Worm (Caenorhabditis elegans): ENCODE data around the gene Y47D7A.2.

Y47D7A.2 gene

ce11 chrV:4387916-4388315, 32.2 kb upstream of the Y47D7A.2 start:
- no peak for TF ChIP-seq lsy-2 (tag; optimal IDR thresholded peaks at IDR 0.05)
- TF ChIP-seq snu-23 (GFP tag; optimal IDR thresholded peaks at IDR 0.05) = no peak
- no peak for TF ChIP-seq irx-1 (tag; optimal IDR thresholded peaks at IDR 0.05)
- TF ChIP-seq pqm-1 (tag; optimal IDR thresholded peaks at IDR 0.05) = no peak
- TF ChIP-seq aly-2 (tag; optimal IDR thresholded peaks at IDR 0.05) = no peak
- TF ChIP-seq dsc-1 (tag; optimal IDR thresholded peaks at IDR 0.05) = no peak
- no peak for TF ChIP-seq mab-9 (GFP tag; IDR thresholded peaks at IDR 0.05)
- TF ChIP-seq nhr-12 (tag; optimal IDR thresholded peaks at IDR 0.05) = no peak
- no peak for TF ChIP-seq hlh-17 (GFP tag; optimal IDR thresholded peaks at IDR 0.05; ENCODE audit: borderline replicate concordance)
- TF ChIP-seq vab-15 (tag; optimal IDR thresholded peaks at IDR 0.05) = no peak
- no peak for TF ChIP-seq rnt-1 (tag; optimal IDR thresholded peaks at IDR 0.05)
- no peak for TF ChIP-seq mdl-1 (tag; optimal IDR thresholded peaks at IDR 0.05)
- TF ChIP-seq tlp-1 (tag; optimal IDR thresholded peaks at IDR 0.05) = no peak
- no peak for TF ChIP-seq nhr-77 (tag; optimal IDR thresholded peaks at IDR 0.05)
- TF ChIP-seq aha-1 (tag; optimal IDR thresholded peaks at IDR 0.05) = no peak
- no peak for TF ChIP-seq sox-4 (tag; optimal IDR thresholded peaks at IDR 0.05)

- TF ChIP-seq sox-4 (tag; optimal IDR thresholded peaks at IDR 0.05) = no peak
Measured at ce11 chrV:4396257-4396656, 23.8 kb upstream of the Y47D7A.2 start, which contains the start of gene F13A2.3. F13A2.3 (minus strand) TSS chrV:4396357.

ce11 chrV:4398127-4398526, 21.9 kb upstream of the Y47D7A.2 start:
- TF ChIP-seq efl-1 (optimal IDR thresholded peaks at IDR 0.05) = no peak
- TF ChIP-seq efl-1 (GFP tag; optimal IDR thresholded peaks at IDR 0.05 in 1 of 2) = peak in 1 of 2 experiments; percentile 50
- no peak for TF ChIP-seq nhr-84 (tag; optimal IDR thresholded peaks at IDR 0.05)

ce11 chrV:4398884-4399283, 21.2 kb upstream of the Y47D7A.2 start:
- TF ChIP-seq nhr-90 (tag; optimal IDR thresholded peaks at IDR 0.05; ENCODE audit: poor library complexity) (no peak), mef-2 (tag; optimal IDR thresholded peaks at IDR 0.05) (no peak), efl-1 (optimal IDR thresholded peaks at IDR 0.05) (no peak), efl-1 (GFP tag; optimal IDR thresholded peaks at IDR 0.05 in 1 of 2) (peak in 1 of 2 experiments; percentile 38), unc-98 (GFP tag; IDR thresholded peaks at IDR 0.05) (no peak), dsc-1 (tag; optimal IDR thresholded peaks at IDR 0.05) (no peak)

- no peak for TF ChIP-seq ceh-88 (GFP tag; IDR thresholded peaks at IDR 0.05)
- TF ChIP-seq F16B12.6 (tag; optimal IDR thresholded peaks at IDR 0.05) = no peak
- no peak for TF ChIP-seq pag-3 (tag; optimal IDR thresholded peaks at IDR 0.05; ENCODE audit: borderline replicate concordance, insufficient read depth)
- no peak for TF ChIP-seq lsy-2 (tag; optimal IDR thresholded peaks at IDR 0.05)
- TF ChIP-seq egl-13 (tag; optimal IDR thresholded peaks at IDR 0.05) = no peak
- no peak for TF ChIP-seq lin-35 (GFP tag; optimal IDR thresholded peaks at IDR 0.05)
- TF ChIP-seq skn-1 (tag; optimal IDR thresholded peaks at IDR 0.05) = no peak
- no peak for TF ChIP-seq nhr-85 (tag)
- TF ChIP-seq aly-2 (tag; optimal IDR thresholded peaks at IDR 0.05) = no peak
- no peak for TF ChIP-seq unc-62 (GFP tag; optimal IDR thresholded peaks at IDR 0.05)
- TF ChIP-seq C16A3.4 (tag; optimal IDR thresholded peaks at IDR 0.05) = no peak
- no peak for TF ChIP-seq lir-3 (tag; optimal IDR thresholded peaks at IDR 0.05; ENCODE audit: poor library complexity)
- no peak for TF ChIP-seq nhr-28 (tag; optimal IDR thresholded peaks at IDR 0.05)
- TF ChIP-seq C04F5.9 (tag; optimal IDR thresholded peaks at IDR 0.05) = no peak
Measured at ce11 chrV:4400118-4400517, 20.0 kb upstream of the Y47D7A.2 start, which contains the start of gene F13A2.4. F13A2.4 (minus strand) TSS chrV:4400218.

- TF ChIP-seq nhr-47 (tag; optimal IDR thresholded peaks at IDR 0.05) (no peak), sox-4 (tag; optimal IDR thresholded peaks at IDR 0.05) (no peak), pqm-1 (tag; optimal IDR thresholded peaks at IDR 0.05) (no peak), nhr-19 (GFP tag; conservative IDR thresholded peaks at IDR 0.05) (no peak), xbp-1 (tag; optimal IDR thresholded peaks at IDR 0.05) (no peak), unc-130 (tag; optimal IDR thresholded peaks at IDR 0.05) (no peak), unc-62 (GFP tag; optimal IDR thresholded peaks at IDR 0.05) (no peak), egl-27 (tag; optimal IDR thresholded peaks at IDR 0.05) (no peak), skn-1 (tag; optimal IDR thresholded peaks at IDR 0.05) (no peak), hpl-2 (GFP tag; optimal IDR thresholded peaks at IDR 0.05) (no peak), pag-3 (tag; optimal IDR thresholded peaks at IDR 0.05; ENCODE audit: borderline replicate concordance, insufficient read depth) (no peak), ceh-88 (GFP tag; IDR thresholded peaks at IDR 0.05) (no peak), nhr-71 (tag; optimal IDR thresholded peaks at IDR 0.05) (no peak)
Measured at ce11 chrV:4401865-4402264, 18.2 kb upstream of the Y47D7A.2 start, which contains the start of gene F13A2.5. F13A2.5 (minus strand) TSS chrV:4401965.

Measured in whole organism, L1 larva.